Fruit fly (Drosophila melanogaster) whole organism: Measurements from ENCODE around the gene pix.

Experiments
- CG8478 ChIP-seq: fragments of >200 bp; optimal IDR thresholded peaks from 2 replicates; lab custom pipeline; 2018; ENCODE audit warnings: inconsistent platforms
- Dll ChIP-seq: fragments of >200 bp; optimal IDR thresholded peaks from 2 replicates; lab custom pipeline; 2017
- pan ChIP-seq: fragments of >200 bp; optimal IDR thresholded peaks from 2 replicates; lab custom pipeline; 2017

dm6 chr3L:8986582-8986981, 12.0 kb upstream of the pix start, which contains the start of gene CG5068:
- TF ChIP-seq Dll (no peak), CG8478 (lab: Kevin White, UChicago) (no peak), pan (lab: Kevin White, UChicago) (no peak)
